Worm (Caenorhabditis elegans): ENCODE measurements around the gene fbxb-111.

DNA sequence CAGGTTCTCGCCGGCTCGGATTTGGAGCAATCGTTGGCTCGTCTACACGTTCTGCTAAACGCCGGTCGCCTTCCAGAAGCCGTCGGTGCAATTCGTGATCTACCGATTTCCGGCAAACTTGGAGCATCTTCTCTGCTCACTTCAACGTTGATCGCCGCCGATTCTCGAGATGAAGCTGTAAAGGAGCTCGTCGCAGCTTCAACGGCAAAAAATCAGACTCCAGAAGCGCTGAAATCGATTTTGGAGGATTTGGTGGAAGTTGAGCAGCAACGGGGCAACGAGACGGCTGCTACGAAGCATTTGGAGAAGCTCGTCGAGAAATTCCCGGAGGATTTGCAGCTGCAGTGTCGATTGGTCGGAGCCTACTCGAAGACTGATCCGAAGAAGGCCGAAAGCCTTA lies 16.9 kb upstream of the fbxb-111 start:
- TF ChIP-seq tab-1 (GFP tag; IDR thresholded peaks at IDR 0.05), result no peak
- no peak for TF ChIP-seq ref-1 (GFP tag; conservative IDR thresholded peaks at IDR 0.05)
- no peak for TF ChIP-seq flt-1 (GFP tag; IDR thresholded peaks at IDR 0.05)

Measured in whole organism, midembryonic.